Worm (Caenorhabditis elegans) whole organism, L1 larva: Measurements from ENCODE around the gene nish-1.

Experiments
- fos-1 ChIP-seq: fragments of 150-350 bp; optimal IDR thresholded peaks from 2 replicates; lab custom pipeline; 2014; ENCODE audit warnings: missing biosample characterization, missing genetic modification characterization
- mdl-1 ChIP-seq, 2 experiments: fragments of 150-350 bp; optimal IDR thresholded peaks; 2 replicates each; lab custom pipeline; 2014 to 2017; ENCODE audit warnings: missing biosample characterization in 2 of 2, missing genetic modification characterization in 2 of 2, inconsistent platforms in 1 of 2

DNA sequence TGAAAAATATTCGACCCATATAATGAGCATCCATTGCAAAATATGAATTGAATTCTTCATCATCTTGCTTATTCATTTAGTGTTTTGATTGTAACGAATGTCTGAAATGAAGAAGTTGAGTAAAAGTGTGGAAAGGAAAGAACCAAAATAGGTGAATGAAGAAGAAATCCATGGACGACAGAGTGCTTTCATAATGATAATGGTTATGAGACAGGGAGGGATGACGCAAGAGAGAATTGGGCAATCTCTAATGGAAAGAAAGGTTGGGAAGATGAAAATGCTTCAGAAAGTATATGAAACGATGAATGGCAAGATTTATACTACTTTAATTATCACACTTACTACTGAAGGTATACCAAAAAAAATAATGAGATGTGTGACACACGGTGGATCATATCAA lies 40.2 kb downstream of the nish-1 start, which contains the start of gene ZK596.3:
- TF ChIP-seq fos-1 (tag; lab: Kevin White, UChicago) (no peak), mdl-1 (tag; optimal IDR thresholded peaks at IDR 0.05; lab: Kevin White, UChicago) (no peak)
